Worm (Caenorhabditis elegans) whole organism, L4/young adult: ENCODE data around the gene C06C3.10.

Experiments
- W03F9.2 ChIP-seq: fragments of 150-350 bp; optimal IDR thresholded peaks from 2 replicates; lab custom pipeline; 2014; ENCODE audit warnings: missing biosample characterization, missing genetic modification characterization
- dao-5 ChIP-seq: sonication (generic microtip); optimal IDR thresholded peaks from 2 replicates; lab custom pipeline; 2016; ENCODE audit warnings: missing genotype, missing genetic modification characterization, moderate library complexity, missing compliant biosample characterization
- him-1 ChIP-seq: sonication (generic microtip); optimal IDR thresholded peaks from 2 replicates; lab custom pipeline; 2016; ENCODE audit warnings: missing genotype, missing genetic modification reagents, missing genetic modification characterization, missing compliant biosample characterization

DNA sequence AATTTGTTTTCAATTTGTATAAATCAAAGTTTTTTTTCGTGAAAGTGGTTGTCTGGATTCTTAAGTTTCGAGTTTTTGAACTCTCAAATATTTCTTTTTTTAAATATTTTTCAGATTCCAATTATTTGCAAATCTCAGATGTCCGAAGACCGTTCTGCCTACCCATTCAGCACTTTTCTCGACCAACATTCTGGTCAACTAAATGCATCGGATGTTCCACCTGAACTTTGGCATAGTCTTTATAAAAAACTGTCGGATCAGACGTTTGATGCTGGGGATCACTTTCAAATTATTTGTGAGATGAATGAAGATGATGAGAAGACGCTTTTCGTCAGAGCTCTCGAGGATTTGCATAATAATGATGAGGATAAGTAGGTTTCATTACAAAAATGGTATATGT lies 38.2 kb downstream of the C06C3.10 start, which contains the start of gene ttll-12:
- TF ChIP-seq dao-5 (no peak), W03F9.2 (no peak), him-1 (tag; lab: Kevin White, UChicago) (no peak)
